Fruit fly (Drosophila melanogaster) whole organism, prepupa: Measurements from ENCODE around the gene Pax.

ENCODE experiments used
- CG10631 ChIP-seq: fragments of 200-800 bp; sonication (Bioruptor generic); optimal IDR thresholded peaks from 2 replicates; lab custom pipeline; 2016; ENCODE audit warnings: missing biosample characterization, missing genetic modification characterization
- CG10669 ChIP-seq: fragments of 200-800 bp; sonication (Bioruptor generic); optimal IDR thresholded peaks from 3 replicates; lab custom pipeline; 2018; ENCODE audit warnings: missing biosample characterization, mild to moderate bottlenecking, missing genetic modification characterization, moderate library complexity
- CG11294 ChIP-seq: fragments of 200-800 bp; sonication (Bioruptor generic); IDR thresholded peaks from 2 replicates; pipeline ENCODE4 v1.3.6; 2022; ENCODE audit warnings: missing biosample characterization, missing genetic modification characterization
- CG11762 ChIP-seq: fragments of 200-800 bp; sonication (Bioruptor generic); optimal IDR thresholded peaks from 3 replicates; lab custom pipeline; 2016; ENCODE audit warnings: missing biosample characterization, missing genetic modification characterization; ENCODE audit not compliant: insufficient read depth
- CG15336 ChIP-seq: fragments of 200-800 bp; sonication (Bioruptor generic); IDR thresholded peaks from 2 replicates; pipeline ENCODE4 v1.3.6; 2022; ENCODE audit warnings: missing biosample characterization, missing genetic modification characterization
- CG1621 ChIP-seq: fragments of 200-800 bp; sonication (Bioruptor generic); optimal IDR thresholded peaks from 3 replicates; lab custom pipeline; 2018; ENCODE audit warnings: missing biosample characterization, mild to moderate bottlenecking, missing genetic modification characterization
- CG16779 ChIP-seq: fragments of 200-800 bp; sonication (Bioruptor generic); optimal IDR thresholded peaks from 3 replicates; lab custom pipeline; 2017; ENCODE audit warnings: missing biosample characterization, mild to moderate bottlenecking, missing genetic modification characterization
- CG3032 ChIP-seq: fragments of 200-800 bp; optimal IDR thresholded peaks from 2 replicates; lab custom pipeline; 2019; ENCODE audit warnings: missing biosample characterization, mild to moderate bottlenecking, missing genetic modification characterization, moderate library complexity
- CG31627 ChIP-seq: fragments of 200-800 bp; sonication (Bioruptor generic); optimal IDR thresholded peaks from 3 replicates; lab custom pipeline; 2016; ENCODE audit warnings: missing biosample characterization, missing genetic modification characterization
- CG32006 ChIP-seq: fragments of 200-800 bp; sonication (Bioruptor generic); optimal IDR thresholded peaks from 3 replicates; lab custom pipeline; 2017; ENCODE audit warnings: missing biosample characterization, mild to moderate bottlenecking, missing genetic modification characterization
- CG3919 ChIP-seq: fragments of 200-800 bp; sonication (Bioruptor generic); optimal IDR thresholded peaks from 3 replicates; lab custom pipeline; 2016; ENCODE audit warnings: missing biosample characterization, missing genetic modification characterization
- CG4318 ChIP-seq: fragments of 200-800 bp; sonication (Bioruptor generic); optimal IDR thresholded peaks from 3 replicates; lab custom pipeline; 2017; ENCODE audit warnings: missing biosample characterization, mild to moderate bottlenecking, missing genetic modification characterization
- CG6276 ChIP-seq: fragments of 200-800 bp; sonication (Bioruptor generic); optimal IDR thresholded peaks from 2 replicates; lab custom pipeline; 2017; ENCODE audit warnings: missing biosample characterization, mild to moderate bottlenecking, missing genetic modification characterization
- CG6808 ChIP-seq: fragments of 200-800 bp; sonication (Bioruptor generic); optimal IDR thresholded peaks from 3 replicates; lab custom pipeline; 2017; ENCODE audit warnings: missing biosample characterization, missing genetic modification characterization, mild to moderate bottlenecking, moderate library complexity, missing genetic modification reagents
- CG6854 ChIP-seq: fragments of 200-800 bp; sonication (Bioruptor generic); optimal IDR thresholded peaks from 2 replicates; lab custom pipeline; 2017; ENCODE audit warnings: missing biosample characterization, mild to moderate bottlenecking, missing genetic modification characterization
- CG7368 ChIP-seq: fragments of 200-800 bp; sonication (Bioruptor generic); optimal IDR thresholded peaks from 3 replicates; lab custom pipeline; 2016; ENCODE audit warnings: missing biosample characterization, missing genetic modification characterization
- CG8119 ChIP-seq: fragments of 200-800 bp; sonication (Bioruptor generic); IDR thresholded peaks from 3 replicates; pipeline ENCODE4 v1.3.6; 2022; ENCODE audit warnings: missing biosample characterization, missing genetic modification characterization
- CG8632 ChIP-seq: fragments of 200-800 bp; sonication (Bioruptor generic); optimal IDR thresholded peaks from 3 replicates; lab custom pipeline; 2016; ENCODE audit warnings: missing biosample characterization, missing genetic modification characterization
- CG9139 ChIP-seq: fragments of 200-800 bp; sonication (Bioruptor generic); optimal IDR thresholded peaks from 3 replicates; lab custom pipeline; 2017; ENCODE audit warnings: missing biosample characterization, mild to moderate bottlenecking, missing genetic modification characterization
- Eip78C ChIP-seq: fragments of 200-800 bp; sonication (Bioruptor generic); peaks from one replicate; lab custom pipeline; 2016; ENCODE audit warnings: missing biosample characterization, missing genetic modification characterization
- Eip93F ChIP-seq: fragments of 200-800 bp; sonication (Bioruptor generic); optimal IDR thresholded peaks from 2 replicates; lab custom pipeline; 2016; ENCODE audit warnings: missing biosample characterization, mild to moderate bottlenecking, missing genetic modification characterization
- Ets21C ChIP-seq: fragments of 200-800 bp; sonication (Bioruptor generic); optimal IDR thresholded peaks from 3 replicates; lab custom pipeline; 2016; ENCODE audit warnings: missing biosample characterization, missing genetic modification characterization
- Ets96B ChIP-seq: fragments of 200-800 bp; optimal IDR thresholded peaks from 2 replicates; lab custom pipeline; 2019; ENCODE audit warnings: missing biosample characterization, mild to moderate bottlenecking, missing genetic modification characterization, moderate library complexity
- Gug ChIP-seq: fragments of 200-800 bp; sonication (Bioruptor generic); IDR thresholded peaks from 2 replicates; pipeline ENCODE4 v1.3.6; 2022; ENCODE audit warnings: missing biosample characterization, missing genetic modification characterization
- Hr38 ChIP-seq: sonication (Bioruptor generic); optimal IDR thresholded peaks from 2 replicates; lab custom pipeline; 2016; ENCODE audit warnings: missing biosample characterization, missing genetic modification characterization
- Hr39 ChIP-seq: fragments of 200-800 bp; sonication (Bioruptor generic); optimal IDR thresholded peaks from 2 replicates; lab custom pipeline; 2016; ENCODE audit warnings: missing biosample characterization, missing genetic modification characterization
- Hr4 ChIP-seq: fragments of 200-800 bp; sonication (Bioruptor generic); optimal IDR thresholded peaks from 3 replicates; lab custom pipeline; 2016; ENCODE audit warnings: missing biosample characterization, missing genetic modification characterization
- Lpt ChIP-seq: fragments of 200-800 bp; sonication (Bioruptor generic); optimal IDR thresholded peaks from 3 replicates; lab custom pipeline; 2016; ENCODE audit warnings: missing biosample characterization, missing genetic modification characterization
- Met ChIP-seq: fragments of 200-800 bp; sonication (Bioruptor generic); optimal IDR thresholded peaks from 3 replicates; lab custom pipeline; 2016; ENCODE audit warnings: missing biosample characterization, missing genetic modification characterization
- OdsH ChIP-seq: fragments of 200-800 bp; sonication (Bioruptor generic); optimal IDR thresholded peaks from 3 replicates; lab custom pipeline; 2016; ENCODE audit warnings: missing biosample characterization, missing genetic modification characterization
- Sox14 ChIP-seq: fragments of 200-800 bp; sonication (Bioruptor generic); optimal IDR thresholded peaks from 3 replicates; lab custom pipeline; 2016; ENCODE audit warnings: missing biosample characterization, missing genetic modification characterization
- achi ChIP-seq: fragments of 200-800 bp; sonication (Bioruptor generic); optimal IDR thresholded peaks from 3 replicates; lab custom pipeline; 2016; ENCODE audit warnings: missing biosample characterization, missing genetic modification characterization
- acj6 ChIP-seq: fragments of 200-800 bp; sonication (Bioruptor generic); optimal IDR thresholded peaks from 3 replicates; lab custom pipeline; 2016; ENCODE audit warnings: missing biosample characterization, missing genetic modification characterization
- cyc ChIP-seq: fragments of 200-800 bp; sonication (Bioruptor generic); optimal IDR thresholded peaks from 3 replicates; lab custom pipeline; 2016; ENCODE audit warnings: missing biosample characterization, missing genetic modification characterization
- dac ChIP-seq: fragments of 200-800 bp; sonication (Bioruptor generic); optimal IDR thresholded peaks from 2 replicates; lab custom pipeline; 2017; ENCODE audit warnings: missing biosample characterization, mild to moderate bottlenecking, missing genetic modification characterization
- dsx ChIP-seq: fragments of 200-800 bp; optimal IDR thresholded peaks from 3 replicates; lab custom pipeline; 2019; ENCODE audit warnings: missing biosample characterization, mild to moderate bottlenecking, missing genetic modification characterization, moderate library complexity; ENCODE audit not compliant: poor library complexity, severe bottlenecking
- esn ChIP-seq: fragments of 200-800 bp; sonication (Bioruptor generic); optimal IDR thresholded peaks from 2 replicates; lab custom pipeline; 2016; ENCODE audit warnings: missing biosample characterization, mild to moderate bottlenecking, missing genetic modification characterization, moderate library complexity
- fd59A ChIP-seq: fragments of 200-800 bp; sonication (Bioruptor generic); optimal IDR thresholded peaks from 2 replicates; lab custom pipeline; 2017; ENCODE audit warnings: missing biosample characterization, mild to moderate bottlenecking, missing genetic modification characterization, missing genetic modification reagents
- lz ChIP-seq: fragments of 200-800 bp; sonication (Bioruptor generic); optimal IDR thresholded peaks from 3 replicates; lab custom pipeline; 2016; ENCODE audit warnings: missing biosample characterization, missing genetic modification characterization
- net ChIP-seq: fragments of 200-800 bp; sonication (Bioruptor generic); optimal IDR thresholded peaks from 3 replicates; lab custom pipeline; 2016; ENCODE audit warnings: missing biosample characterization, missing genetic modification characterization
- salr ChIP-seq, 2 experiments: fragments of 200-800 bp; sonication (Bioruptor generic); optimal IDR thresholded peaks; 3 replicates each; lab custom pipeline; 2016 to 2018; ENCODE audit warnings: missing biosample characterization in 2 of 2, missing genetic modification characterization in 2 of 2, mild to moderate bottlenecking in 1 of 2
- spab ChIP-seq: fragments of 200-800 bp; sonication (Bioruptor generic); optimal IDR thresholded peaks from 2 replicates; lab custom pipeline; 2017; ENCODE audit warnings: missing biosample characterization, mild to moderate bottlenecking, missing genetic modification characterization, missing genetic modification reagents
- ss ChIP-seq, 2 experiments: fragments of 200-800 bp; sonication (Bioruptor generic); optimal IDR thresholded peaks; 2 replicates in 1 of 2; 3 replicates in 1 of 2; lab custom pipeline; 2017 to 2018; ENCODE audit warnings: mild to moderate bottlenecking in 2 of 2, missing biosample characterization in 2 of 2, missing genetic modification characterization in 2 of 2, moderate library complexity in 1 of 2
- svp ChIP-seq: fragments of 200-800 bp; sonication (Bioruptor generic); peaks from one replicate; lab custom pipeline; 2016; ENCODE audit warnings: missing biosample characterization, missing genetic modification characterization
- topi ChIP-seq: fragments of 200-800 bp; sonication (Bioruptor generic); optimal IDR thresholded peaks from 3 replicates; lab custom pipeline; 2016; ENCODE audit warnings: missing biosample characterization, missing genetic modification characterization
- vri ChIP-seq: fragments of 200-800 bp; sonication (Bioruptor generic); optimal IDR thresholded peaks from 3 replicates; lab custom pipeline; 2016; ENCODE audit warnings: missing biosample characterization, mild to moderate bottlenecking, missing genetic modification characterization

Gene Pax

DNA sequence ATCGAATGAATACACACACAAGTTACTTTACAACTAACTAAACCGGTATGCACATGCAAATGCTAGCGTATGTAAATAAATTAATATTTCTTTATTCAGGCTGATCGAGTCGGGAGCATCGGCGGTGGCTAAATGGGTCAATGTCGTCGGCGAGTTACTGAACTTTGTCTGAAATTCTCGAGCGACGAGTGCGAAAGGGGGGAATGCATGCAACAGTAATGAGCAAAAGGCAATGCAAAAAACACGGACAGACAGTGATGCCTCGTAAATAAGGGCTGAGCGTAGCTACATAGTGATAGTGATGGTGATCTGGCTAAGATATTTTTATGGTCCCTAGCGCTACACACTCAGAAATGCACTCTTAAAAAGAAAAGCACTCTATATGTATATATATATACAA lies 14.3 kb upstream of the Pax start (continued):
- TF ChIP-seq CG6808 (GFP tag; lab: Kevin White, UChicago) (peak; percentile 31), Sox14 (no peak)

DNA sequence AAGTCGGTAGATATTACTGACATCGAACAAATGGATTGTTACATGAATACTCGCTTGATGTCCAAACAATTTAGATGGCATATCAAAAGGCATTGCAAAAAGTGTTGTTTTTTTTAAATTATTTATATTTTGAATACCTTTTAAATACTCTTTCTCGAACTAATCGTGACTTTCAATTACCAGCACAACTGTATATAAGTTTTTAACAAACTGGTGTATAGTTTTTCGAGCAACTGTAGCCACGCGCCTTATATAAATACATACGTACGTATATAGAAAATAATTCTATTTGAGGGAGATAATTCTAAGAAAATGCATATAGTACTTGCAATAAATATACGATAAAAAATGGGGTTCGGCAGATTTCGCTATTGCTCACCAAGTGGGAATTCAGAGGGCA lies 13.9 kb upstream of the Pax start:
- TF ChIP-seq Eip78C (GFP tag; lab: Kevin White, UChicago) (peak; percentile 43), Sox14 (no peak), CG32006 (no peak)

- TF ChIP-seq lz (GFP tag; lab: Kevin White, UChicago) (no peak), CG15336 (GFP tag; lab: Robert Waterston, UW) (peak; percentile 74), acj6 (GFP tag; lab: Kevin White, UChicago) (peak; percentile 74), CG6808 (GFP tag; lab: Kevin White, UChicago) (peak; percentile 51), ss (GFP tag; optimal IDR thresholded peaks at IDR 0.05; lab: Kevin White, UChicago) (no peak), CG10631 (peak; percentile 76), CG9139 (GFP tag; lab: Kevin White, UChicago) (no peak), Gug (no peak; the same call in 1 of the 2 replicates), CG6276 (no peak), OdsH (GFP tag; lab: Kevin White, UChicago) (peak; percentile 83), Sox14 (peak; percentile 77), spab (GFP tag; lab: Kevin White, UChicago) (peak; percentile 27), Eip78C (GFP tag; lab: Kevin White, UChicago) (peak; percentile 92), CG6854 (GFP tag; lab: Kevin White, UChicago) (no peak), Met (GFP tag; lab: Kevin White, UChicago) (no peak), CG8632 (peak; percentile 21), net (GFP tag; lab: Kevin White, UChicago) (peak; percentile 86), fd59A (peak; percentile 73), vri (GFP tag; lab: Kevin White, UChicago) (no peak), Hr4 (GFP tag; lab: Kevin White, UChicago) (peak; percentile 81), Lpt (GFP tag; lab: Kevin White, UChicago) (no peak), CG7368 (GFP tag; lab: Kevin White, UChicago) (peak; percentile 7), CG10669 (GFP tag; lab: Kevin White, UChicago) (peak; percentile 44), CG11762 (GFP tag; lab: Kevin White, UChicago) (no peak), Hr38 (GFP tag; lab: Kevin White, UChicago) (no peak), CG32006 (peak; percentile 68), CG1621 (tag; lab: Kevin White, UChicago) (peak; percentile 59), CG8119 (GFP tag; lab: Robert Waterston, UW) (peak; percentile 77), dac (GFP tag; lab: Kevin White, UChicago) (peak; percentile 67), CG31627 (GFP tag; lab: Kevin White, UChicago) (peak; percentile 11), Eip93F (no peak), esn (no peak), dsx (GFP tag; lab: Kevin White, UChicago) (peak; percentile 5), achi (GFP tag; lab: Kevin White, UChicago) (peak; percentile 83), cyc (GFP tag; lab: Kevin White, UChicago) (peak; percentile 36), CG3919 (peak; percentile 48), Ets96B (peak; percentile 81), Hr39 (GFP tag; lab: Kevin White, UChicago) (peak; percentile 14), CG4318 (GFP tag; lab: Kevin White, UChicago) (peak; percentile 68), CG3032 (tag; lab: Kevin White, UChicago) (peak; percentile 54), salr (GFP tag; optimal IDR thresholded peaks at IDR 0.05; lab: Kevin White, UChicago) (peak; percentile 34 to 75), Ets21C (GFP tag; lab: Kevin White, UChicago) (peak; percentile 65), topi (GFP tag; lab: Kevin White, UChicago) (peak; percentile 49), CG11294 (GFP tag; lab: Robert Waterston, UW) (no peak), svp (GFP tag; lab: Kevin White, UChicago) (peak; percentile 68), CG16779 (tag; lab: Kevin White, UChicago) (peak; percentile 33)
Observed at dm6 chr2L:19439598-19440230, 13.3 kb upstream of the Pax start.
